Worm (Caenorhabditis elegans) whole organism, L2 larva: Measurements from ENCODE around the gene F53H8.3.

Source experiments
- C34F6.9 ChIP-seq: fragments of 150-350 bp; optimal IDR thresholded peaks from 2 replicates; lab custom pipeline; 2014; ENCODE audit warnings: missing biosample characterization, missing genetic modification characterization
- F13H6.1 ChIP-seq: sonication (generic microtip); optimal IDR thresholded peaks from 2 replicates; lab custom pipeline; 2016; ENCODE audit warnings: missing genetic modification characterization, missing compliant biosample characterization
- blmp-1 ChIP-seq: sonication (generic microtip); optimal IDR thresholded peaks from 2 replicates; lab custom pipeline; 2017; ENCODE audit warnings: missing genetic modification characterization, mild to moderate bottlenecking, missing compliant biosample characterization, antibody characterized with exemption, moderate library complexity; ENCODE audit not compliant: insufficient read depth
- ceh-82 ChIP-seq: fragments of 150-350 bp; optimal IDR thresholded peaks from 2 replicates; lab custom pipeline; 2014; ENCODE audit warnings: missing biosample characterization, missing genetic modification characterization
- lin-39 ChIP-seq: fragments of 150-350 bp; optimal IDR thresholded peaks from 2 replicates; lab custom pipeline; 2014; ENCODE audit warnings: missing biosample characterization, missing genetic modification reagents, missing genetic modification characterization
- mab-5 ChIP-seq: fragments of 150-350 bp; optimal IDR thresholded peaks from 2 replicates; lab custom pipeline; 2014; ENCODE audit warnings: missing biosample characterization, missing genetic modification characterization
- ztf-11 ChIP-seq: sonication (generic microtip); optimal IDR thresholded peaks from 2 replicates; lab custom pipeline; 2017; ENCODE audit warnings: missing biosample characterization, missing genetic modification characterization

- TF ChIP-seq blmp-1 (tag; lab: Kevin White, UChicago) (no peak), F13H6.1 (tag; lab: Kevin White, UChicago) (no peak), C34F6.9 (tag; lab: Kevin White, UChicago) (no peak), ceh-82 (no peak), ztf-11 (tag; lab: Kevin White, UChicago) (no peak), lin-39 (no peak), mab-5 (tag; lab: Kevin White, UChicago) (no peak)
These were observed 12.2 kb upstream of the F53H8.3 start for ce11 chrX:926125-926524.
